Fruit fly (Drosophila melanogaster) whole organism, embryonic: ENCODE results near the gene CCAP-R.

Experiments
- CG13123 ChIP-seq: fragments of 200-800 bp; sonication (Bioruptor generic); optimal IDR thresholded peaks from 2 replicates; lab custom pipeline; 2016; ENCODE audit warnings: missing biosample characterization, missing genetic modification characterization
- CG15479 ChIP-seq: fragments of 200-800 bp; sonication (Bioruptor generic); optimal IDR thresholded peaks from 3 replicates; lab custom pipeline; 2019; ENCODE audit warnings: missing biosample characterization, mild to moderate bottlenecking, missing genetic modification characterization, moderate library complexity
- CG15696 ChIP-seq: fragments of 200-800 bp; sonication (Bioruptor generic); optimal IDR thresholded peaks from 2 replicates; lab custom pipeline; 2019; ENCODE audit warnings: missing biosample characterization, mild to moderate bottlenecking, missing genetic modification characterization, moderate library complexity
- CG1602 ChIP-seq: fragments of 200-800 bp; sonication (Bioruptor generic); optimal IDR thresholded peaks from 3 replicates; lab custom pipeline; 2016; ENCODE audit warnings: missing biosample characterization, missing genetic modification characterization
- CG17359 ChIP-seq: fragments of 200-800 bp; sonication (Bioruptor generic); optimal IDR thresholded peaks from 3 replicates; lab custom pipeline; 2018; ENCODE audit warnings: missing biosample characterization, mild to moderate bottlenecking, missing genetic modification characterization, moderate library complexity
- CG17802 ChIP-seq: fragments of 200-800 bp; sonication (Bioruptor generic); optimal IDR thresholded peaks from 2 replicates; lab custom pipeline; 2018; ENCODE audit warnings: missing biosample characterization, mild to moderate bottlenecking, missing genetic modification characterization, moderate library complexity
- CG18262 ChIP-seq: fragments of 200-800 bp; optimal IDR thresholded peaks from 3 replicates; lab custom pipeline; 2019; ENCODE audit warnings: missing biosample characterization, mild to moderate bottlenecking, missing genetic modification characterization, moderate library complexity
- CG18764 ChIP-seq: fragments of 200-800 bp; sonication (Bioruptor generic); optimal IDR thresholded peaks from 3 replicates; lab custom pipeline; 2016; ENCODE audit warnings: missing biosample characterization, missing genetic modification characterization
- CG2889 ChIP-seq: fragments of 200-800 bp; sonication (Bioruptor generic); IDR thresholded peaks from 3 replicates; pipeline ENCODE4 v1.3.6; 2022; ENCODE audit warnings: missing biosample characterization, missing genetic modification characterization
- CG31224 ChIP-seq: fragments of 200-800 bp; sonication (Bioruptor generic); IDR thresholded peaks from 2 replicates; pipeline ENCODE4 v1.3.6; 2022; ENCODE audit warnings: missing biosample characterization, missing genetic modification characterization
- CG31365 ChIP-seq: fragments of 200-800 bp; sonication (Bioruptor generic); optimal IDR thresholded peaks from 2 replicates; lab custom pipeline; 2018; ENCODE audit warnings: missing biosample characterization, mild to moderate bottlenecking, missing genetic modification characterization
- CG32532 ChIP-seq: fragments of 200-800 bp; sonication (Bioruptor generic); IDR thresholded peaks from 2 replicates; pipeline ENCODE4 v1.3.6; 2022; ENCODE audit warnings: missing biosample characterization, missing genetic modification characterization
- CG4282 ChIP-seq: fragments of 200-800 bp; sonication (Bioruptor generic); optimal IDR thresholded peaks from 2 replicates; lab custom pipeline; 2016; ENCODE audit warnings: missing biosample characterization, missing genetic modification characterization
- CG4617 ChIP-seq: fragments of 200-800 bp; sonication (Bioruptor generic); optimal IDR thresholded peaks from 3 replicates; lab custom pipeline; 2016; ENCODE audit warnings: missing biosample characterization, missing genetic modification characterization, borderline replicate concordance
- CG6683 ChIP-seq: fragments of 200-800 bp; sonication (Bioruptor generic); optimal IDR thresholded peaks from 2 replicates; lab custom pipeline; 2017; ENCODE audit warnings: missing biosample characterization, mild to moderate bottlenecking, missing genetic modification characterization, missing genetic modification reagents
- CG7786 ChIP-seq: fragments of 200-800 bp; sonication (Bioruptor generic); optimal IDR thresholded peaks from 2 replicates; lab custom pipeline; 2016; ENCODE audit warnings: missing biosample characterization, missing genetic modification characterization
- CG8765 ChIP-seq: fragments of 200-800 bp; sonication (Bioruptor generic); IDR thresholded peaks from 2 replicates; pipeline ENCODE4 v1.3.6; 2022; ENCODE audit warnings: missing biosample characterization, missing genetic modification characterization
- CG9932 ChIP-seq: fragments of 200-800 bp; sonication (Bioruptor generic); IDR thresholded peaks from 2 replicates; pipeline ENCODE4 v1.3.6; 2022; ENCODE audit warnings: missing biosample characterization, missing genetic modification characterization
- Camta ChIP-seq: fragments of 200-800 bp; sonication (Bioruptor generic); optimal IDR thresholded peaks from 2 replicates; lab custom pipeline; 2016; ENCODE audit warnings: missing biosample characterization, missing genetic modification characterization
- CoRest ChIP-seq: fragments of 200-800 bp; sonication (Bioruptor generic); optimal IDR thresholded peaks from 3 replicates; lab custom pipeline; 2018; ENCODE audit warnings: missing biosample characterization, mild to moderate bottlenecking, missing genetic modification characterization, moderate library complexity
- D19B ChIP-seq: fragments of 200-800 bp; sonication (Bioruptor generic); optimal IDR thresholded peaks from 2 replicates; lab custom pipeline; 2017; ENCODE audit warnings: missing biosample characterization, mild to moderate bottlenecking, missing genetic modification characterization
- Dip3 ChIP-seq: fragments of 200-800 bp; sonication (Bioruptor generic); optimal IDR thresholded peaks from 3 replicates; lab custom pipeline; 2016; ENCODE audit warnings: missing biosample characterization, missing genetic modification characterization
- Ets65A ChIP-seq: fragments of 200-800 bp; sonication (Bioruptor generic); peaks from one replicate; lab custom pipeline; 2016; ENCODE audit warnings: missing biosample characterization, missing genetic modification characterization
- Hsf ChIP-seq: fragments of 200-800 bp; sonication (Bioruptor generic); optimal IDR thresholded peaks from 3 replicates; lab custom pipeline; 2016; ENCODE audit warnings: missing biosample characterization, missing genetic modification characterization
- NFAT ChIP-seq: fragments of 200-800 bp; sonication (Bioruptor generic); IDR thresholded peaks from 2 replicates; pipeline ENCODE4 v1.3.6; 2022; ENCODE audit warnings: missing biosample characterization, missing genetic modification characterization
- Optix ChIP-seq: fragments of 200-800 bp; sonication (Bioruptor generic); IDR thresholded peaks from 3 replicates; pipeline ENCODE4 v1.3.6; 2022; ENCODE audit warnings: missing biosample characterization, missing genetic modification characterization
- Pdp1 ChIP-seq, 2 experiments: fragments of 200-800 bp; sonication (Bioruptor generic); optimal IDR thresholded peaks; 3 replicates each; lab custom pipeline; 2016; ENCODE audit warnings: missing biosample characterization in 2 of 2, missing genetic modification characterization in 2 of 2, mild to moderate bottlenecking in 1 of 2, moderate library complexity in 1 of 2
- Ravus ChIP-seq: fragments of 200-800 bp; sonication (Bioruptor generic); IDR thresholded peaks from 2 replicates; pipeline ENCODE4 v1.3.6; 2022; ENCODE audit warnings: missing biosample characterization, missing genetic modification characterization
- Sox102F ChIP-seq: fragments of 200-800 bp; sonication (Bioruptor generic); optimal IDR thresholded peaks from 2 replicates; lab custom pipeline; 2018; ENCODE audit warnings: missing biosample characterization, mild to moderate bottlenecking, missing genetic modification characterization, moderate library complexity
- Spps ChIP-seq: fragments of 200-800 bp; sonication (Bioruptor generic); optimal IDR thresholded peaks from 2 replicates; lab custom pipeline; 2018; ENCODE audit warnings: missing biosample characterization, mild to moderate bottlenecking, missing genetic modification characterization
- Sry-δ ChIP-seq: fragments of 200-800 bp; sonication (Bioruptor generic); optimal IDR thresholded peaks from 2 replicates; lab custom pipeline; 2016; ENCODE audit warnings: missing biosample characterization, missing genetic modification characterization
- Taf1 ChIP-seq: fragments of 200-800 bp; sonication (Bioruptor generic); IDR thresholded peaks from 2 replicates; pipeline ENCODE4 v1.3.6; 2022; ENCODE audit warnings: missing biosample characterization, missing genetic modification characterization
- Trl ChIP-seq, 3 experiments: fragments of >200 bp in 2 of 3; fragments of 200-800 bp in 1 of 3; sonication (Bioruptor generic) in 1 of 3; optimal IDR thresholded peaks; 2 replicates in 1 of 3; 3 replicates in 2 of 3; lab custom pipeline; 2016 to 2017; ENCODE audit warnings: missing biosample characterization in 1 of 3, missing genetic modification characterization in 1 of 3
- bcd ChIP-seq: fragments of 200-800 bp; sonication (Bioruptor generic); optimal IDR thresholded peaks from 2 replicates; lab custom pipeline; 2017; ENCODE audit warnings: missing biosample characterization, mild to moderate bottlenecking, missing genetic modification characterization
- dmrt11E ChIP-seq: fragments of 200-800 bp; sonication (Bioruptor generic); optimal IDR thresholded peaks from 3 replicates; lab custom pipeline; 2018; ENCODE audit warnings: missing biosample characterization, mild to moderate bottlenecking, missing genetic modification characterization, moderate library complexity
- ftz-f1 ChIP-seq: fragments of 200-800 bp; sonication (Bioruptor generic); optimal IDR thresholded peaks from 2 replicates; lab custom pipeline; 2016; ENCODE audit warnings: missing biosample characterization, missing genetic modification characterization
- gsb-n ChIP-seq: fragments of 200-800 bp; sonication (Bioruptor generic); optimal IDR thresholded peaks from 3 replicates; lab custom pipeline; 2018; ENCODE audit warnings: missing biosample characterization, mild to moderate bottlenecking, missing genetic modification characterization
- ham ChIP-seq: fragments of 200-800 bp; sonication (Bioruptor generic); IDR thresholded peaks from 2 replicates; pipeline ENCODE4 v1.3.6; 2022; ENCODE audit warnings: missing biosample characterization, missing genetic modification characterization
- kay ChIP-seq: fragments of 200-800 bp; sonication (Bioruptor generic); optimal IDR thresholded peaks from 2 replicates; lab custom pipeline; 2016; ENCODE audit warnings: missing biosample characterization, missing genetic modification characterization
- maf-S ChIP-seq: fragments of 200-800 bp; sonication (Bioruptor generic); optimal IDR thresholded peaks from 2 replicates; lab custom pipeline; 2016; ENCODE audit warnings: missing biosample characterization, missing genetic modification characterization
- psq ChIP-seq: fragments of 200-800 bp; sonication (Bioruptor generic); optimal IDR thresholded peaks from 2 replicates; lab custom pipeline; 2017; ENCODE audit warnings: missing biosample characterization, missing genetic modification characterization
- ranshi ChIP-seq: fragments of 200-800 bp; sonication (Bioruptor generic); IDR thresholded peaks from 2 replicates; pipeline ENCODE4 v1.3.6; 2022; ENCODE audit warnings: missing biosample characterization, missing genetic modification characterization
- ro ChIP-seq: fragments of 200-800 bp; sonication (Bioruptor generic); IDR thresholded peaks from 2 replicates; pipeline ENCODE4 v1.3.6; 2022; ENCODE audit warnings: missing biosample characterization, missing genetic modification characterization
- sens ChIP-seq: fragments of 200-800 bp; sonication (Bioruptor generic); peaks from one replicate; lab custom pipeline; 2016; ENCODE audit warnings: missing biosample characterization, missing genetic modification characterization
- sna ChIP-seq: fragments of 200-800 bp; sonication (Bioruptor generic); IDR thresholded peaks from 2 replicates; pipeline ENCODE4 v1.3.6; 2022; ENCODE audit warnings: missing biosample characterization, missing genetic modification characterization; ENCODE audit not compliant: partially characterized antibody
- ssp ChIP-seq: fragments of 200-800 bp; sonication (Bioruptor generic); IDR thresholded peaks from 2 replicates; pipeline ENCODE4 v1.3.6; 2022; ENCODE audit warnings: missing biosample characterization, missing genetic modification characterization
- tap ChIP-seq: fragments of 200-800 bp; optimal IDR thresholded peaks from 3 replicates; lab custom pipeline; 2019; ENCODE audit warnings: missing biosample characterization, mild to moderate bottlenecking, missing genetic modification characterization, moderate library complexity
- tio ChIP-seq: fragments of 200-800 bp; sonication (Bioruptor generic); optimal IDR thresholded peaks from 2 replicates; lab custom pipeline; 2017; ENCODE audit warnings: missing biosample characterization, missing genetic modification characterization, inconsistent platforms
- vvl ChIP-seq: fragments of 200-800 bp; sonication (Bioruptor generic); IDR thresholded peaks from 2 replicates; pipeline ENCODE4 v1.3.6; 2022; ENCODE audit warnings: missing biosample characterization, missing genetic modification characterization
- zf30C ChIP-seq: fragments of 200-800 bp; sonication (Bioruptor generic); optimal IDR thresholded peaks from 3 replicates; lab custom pipeline; 2018; ENCODE audit warnings: missing biosample characterization, mild to moderate bottlenecking, missing genetic modification characterization

CCAP-R gene

DNA sequence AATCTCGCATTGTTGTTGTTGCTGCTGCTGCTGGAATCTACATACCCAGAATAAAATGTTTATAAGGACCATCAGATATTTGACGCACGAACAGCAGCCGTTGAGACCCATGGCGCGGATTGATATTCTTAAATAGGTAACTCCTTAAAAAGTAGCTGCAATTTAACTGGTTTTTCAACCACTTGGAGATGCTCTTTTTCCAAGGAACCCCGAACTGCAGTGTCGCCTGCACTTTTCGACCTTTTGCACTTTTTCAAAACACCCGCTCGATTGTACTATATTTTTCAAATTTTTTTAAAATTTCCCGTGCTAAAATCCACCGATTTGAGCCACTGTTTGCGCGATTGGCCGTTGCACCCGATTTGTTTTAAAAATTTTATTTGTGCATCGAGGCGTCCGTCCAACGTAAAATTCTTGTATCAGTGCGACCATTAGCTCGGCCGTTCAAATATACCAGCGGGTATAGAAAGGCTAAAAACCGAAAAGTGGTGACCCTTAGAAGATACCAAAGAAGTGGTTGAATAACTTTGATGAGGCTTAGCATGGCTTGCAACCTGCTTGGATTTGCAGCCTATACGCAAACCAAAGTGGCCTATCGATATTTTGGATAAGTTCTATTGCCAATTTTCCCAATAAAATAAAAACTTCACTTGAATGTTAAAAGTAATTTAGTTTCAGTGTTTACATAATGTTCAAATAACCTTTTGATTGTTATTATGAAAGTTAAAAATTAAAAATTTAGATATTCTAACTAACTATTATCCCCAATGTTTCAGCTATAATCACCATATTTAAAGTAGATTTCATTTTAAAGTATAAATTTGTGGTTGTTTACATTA lies 74.9 kb downstream of the CCAP-R start, which contains the start of gene Tsp96F (continued):
- TF ChIP-seq CG18262 (tag; lab: Kevin White, UChicago) (no peak), bcd (GFP tag; lab: Kevin White, UChicago) (peak; percentile 6), Camta (GFP tag; lab: Kevin White, UChicago) (no peak), ssp (GFP tag; lab: Robert Waterston, UW) (peak; percentile 41), CG15479 (GFP tag; lab: Kevin White, UChicago) (no peak), CG13123 (GFP tag; lab: Kevin White, UChicago) (no peak), vvl (GFP tag; lab: Robert Waterston, UW) (peak; percentile 30; the same call in 1 of the 2 replicates), CG32532 (GFP tag; lab: Robert Waterston, UW) (no peak), zf30C (GFP tag; lab: Kevin White, UChicago) (no peak), dmrt11E (tag; lab: Kevin White, UChicago) (no peak), CG4617 (GFP tag; lab: Kevin White, UChicago) (peak; percentile 6), gsb-n (tag; lab: Kevin White, UChicago) (no peak), tio (GFP tag; lab: Kevin White, UChicago) (no peak), CG6683 (no peak), CG31224 (no peak), Optix (no peak), Hsf (GFP tag; lab: Kevin White, UChicago) (no peak), NFAT (GFP tag; lab: Robert Waterston, UW) (no peak), D19B (GFP tag; lab: Kevin White, UChicago) (no peak), CoRest (tag; lab: Kevin White, UChicago) (peak; percentile 18), CG15696 (tag; lab: Kevin White, UChicago) (peak; percentile 4), ranshi (GFP tag; lab: Robert Waterston, UW) (no peak), Taf1 (no peak), Sry-δ (GFP tag; lab: Kevin White, UChicago) (peak; percentile 76), sna (GFP tag; lab: Robert Waterston, UW) (0 out of 2 replicates have a peak, but pooled peaks have one; percentile 0), Dip3 (GFP tag; lab: Kevin White, UChicago) (no peak), Ravus (GFP tag; lab: Robert Waterston, UW) (no peak), CG17359 (peak; percentile 8), kay (no peak), psq (GFP tag; lab: Kevin White, UChicago) (no peak), tap (tag; lab: Kevin White, UChicago) (no peak), CG17802 (tag; lab: Kevin White, UChicago) (no peak), Pdp1 (GFP tag; optimal IDR thresholded peaks at IDR 0.05; lab: Kevin White, UChicago) (peak in 1 of 2 experiments; percentile 97), ftz-f1 (no peak), sens (GFP tag; lab: Kevin White, UChicago) (peak; percentile 51), Spps (tag; lab: Kevin White, UChicago) (no peak), maf-S (GFP tag; lab: Kevin White, UChicago) (no peak), CG18764 (GFP tag; lab: Kevin White, UChicago) (no peak), CG4282 (GFP tag; lab: Kevin White, UChicago) (no peak), CG8765 (no peak), ro (GFP tag; lab: Robert Waterston, UW) (no peak), Trl (optimal IDR thresholded peaks at IDR 0.05; lab: Kevin White, UChicago) (no peak), Trl (GFP tag; optimal IDR thresholded peaks at IDR 0.05; lab: Kevin White, UChicago) (no peak), Sox102F (GFP tag; lab: Kevin White, UChicago) (no peak), CG1602 (GFP tag; lab: Kevin White, UChicago) (no peak), CG7786 (GFP tag; lab: Kevin White, UChicago) (no peak), CG9932 (GFP tag; lab: Robert Waterston, UW) (no peak; the same call in 1 of the 2 replicates), CG31365 (tag; lab: Kevin White, UChicago) (no peak), CG2889 (GFP tag; lab: Robert Waterston, UW) (no peak), ham (GFP tag; lab: Robert Waterston, UW) (no peak), Ets65A (no peak)
